Fruit fly (Drosophila melanogaster) whole organism, embryonic: ENCODE data around the gene mRpS11.

Source experiments
- CG10543 ChIP-seq: fragments of 200-800 bp; sonication (Bioruptor generic); optimal IDR thresholded peaks from 3 replicates; lab custom pipeline; 2017; ENCODE audit warnings: missing biosample characterization, mild to moderate bottlenecking, missing genetic modification characterization, moderate library complexity
- CG10654 ChIP-seq: fragments of 200-800 bp; sonication (Bioruptor generic); optimal IDR thresholded peaks from 2 replicates; lab custom pipeline; 2016; ENCODE audit warnings: missing biosample characterization, missing genetic modification characterization
- CG11398 ChIP-seq: fragments of 200-800 bp; sonication (Bioruptor generic); optimal IDR thresholded peaks from 2 replicates; lab custom pipeline; 2016; ENCODE audit warnings: missing biosample characterization, missing genetic modification characterization
- CG15073 ChIP-seq: fragments of 200-800 bp; sonication (Bioruptor generic); optimal IDR thresholded peaks from 2 replicates; lab custom pipeline; 2016; ENCODE audit warnings: missing biosample characterization, missing genetic modification characterization
- CG1529 ChIP-seq: fragments of 200-800 bp; sonication (Bioruptor generic); optimal IDR thresholded peaks from 3 replicates; lab custom pipeline; 2018; ENCODE audit warnings: missing biosample characterization, missing genetic modification characterization
- CG15514 ChIP-seq: fragments of 200-800 bp; sonication (Bioruptor generic); optimal IDR thresholded peaks from 3 replicates; lab custom pipeline; 2017; ENCODE audit warnings: missing biosample characterization, missing genetic modification characterization, mild to moderate bottlenecking, moderate library complexity, missing genetic modification reagents
- CG15696 ChIP-seq: fragments of 200-800 bp; sonication (Bioruptor generic); optimal IDR thresholded peaks from 2 replicates; lab custom pipeline; 2019; ENCODE audit warnings: missing biosample characterization, mild to moderate bottlenecking, missing genetic modification characterization, moderate library complexity
- CG1647 ChIP-seq: fragments of 200-800 bp; sonication (Bioruptor generic); optimal IDR thresholded peaks from 3 replicates; lab custom pipeline; 2016; ENCODE audit warnings: missing biosample characterization, missing genetic modification characterization
- CG16863 ChIP-seq: fragments of 200-800 bp; sonication (Bioruptor generic); optimal IDR thresholded peaks from 3 replicates; lab custom pipeline; 2016; ENCODE audit warnings: missing biosample characterization, missing genetic modification characterization
- CG17612 ChIP-seq: fragments of 200-800 bp; sonication (Bioruptor generic); IDR thresholded peaks from 2 replicates; pipeline ENCODE4 v1.3.6; 2022; ENCODE audit warnings: missing biosample characterization, missing genetic modification characterization
- CG30431 ChIP-seq: fragments of 200-800 bp; sonication (Bioruptor generic); optimal IDR thresholded peaks from 2 replicates; lab custom pipeline; 2017; ENCODE audit warnings: missing biosample characterization, missing genetic modification characterization
- CG3065 ChIP-seq: fragments of 200-800 bp; sonication (Bioruptor generic); optimal IDR thresholded peaks from 2 replicates; lab custom pipeline; 2016; ENCODE audit warnings: missing biosample characterization, missing genetic modification characterization
- CG31365 ChIP-seq: fragments of 200-800 bp; sonication (Bioruptor generic); optimal IDR thresholded peaks from 2 replicates; lab custom pipeline; 2018; ENCODE audit warnings: missing biosample characterization, mild to moderate bottlenecking, missing genetic modification characterization
- CG32532 ChIP-seq: fragments of 200-800 bp; sonication (Bioruptor generic); IDR thresholded peaks from 2 replicates; pipeline ENCODE4 v1.3.6; 2022; ENCODE audit warnings: missing biosample characterization, missing genetic modification characterization
- CG4282 ChIP-seq: fragments of 200-800 bp; sonication (Bioruptor generic); optimal IDR thresholded peaks from 2 replicates; lab custom pipeline; 2016; ENCODE audit warnings: missing biosample characterization, missing genetic modification characterization
- CG5953 ChIP-seq: fragments of 200-800 bp; sonication (Bioruptor generic); IDR thresholded peaks from 2 replicates; pipeline ENCODE4 v1.3.6; 2022; ENCODE audit warnings: missing biosample characterization, missing genetic modification characterization
- CG8281 ChIP-seq: fragments of 200-800 bp; sonication (Bioruptor generic); optimal IDR thresholded peaks from 2 replicates; lab custom pipeline; 2018; ENCODE audit warnings: missing biosample characterization, mild to moderate bottlenecking, missing genetic modification characterization, moderate library complexity
- Dad ChIP-seq: fragments of 200-800 bp; sonication (Bioruptor generic); optimal IDR thresholded peaks from 3 replicates; lab custom pipeline; 2016; ENCODE audit warnings: missing biosample characterization, missing genetic modification characterization
- Elba2 ChIP-seq: fragments of 200-800 bp; sonication (Bioruptor generic); optimal IDR thresholded peaks from 3 replicates; lab custom pipeline; 2016; ENCODE audit warnings: missing biosample characterization, missing genetic modification characterization
- HHEX ChIP-seq: fragments of 200-800 bp; sonication (Bioruptor generic); optimal IDR thresholded peaks from 3 replicates; lab custom pipeline; 2017; ENCODE audit warnings: missing biosample characterization, mild to moderate bottlenecking, missing genetic modification characterization, missing genetic modification reagents
- Hr78 ChIP-seq, 2 experiments: fragments of 200-800 bp in 1 of 2; fragments of >200 bp in 1 of 2; sonication (Bioruptor generic) in 1 of 2; optimal IDR thresholded peaks; 2 replicates each; lab custom pipeline; 2017 to 2019; ENCODE audit warnings: missing biosample characterization in 2 of 2, missing genetic modification characterization in 2 of 2, mild to moderate bottlenecking in 1 of 2, moderate library complexity in 1 of 2
- Kr ChIP-seq: fragments of 200-800 bp; sonication (Bioruptor generic); optimal IDR thresholded peaks from 2 replicates; lab custom pipeline; 2017; ENCODE audit warnings: missing biosample characterization, mild to moderate bottlenecking, missing genetic modification characterization
- Max ChIP-seq: fragments of 200-800 bp; sonication (Bioruptor generic); optimal IDR thresholded peaks from 2 replicates; lab custom pipeline; 2016; ENCODE audit warnings: missing biosample characterization, mild to moderate bottlenecking, missing genetic modification characterization
- Mrtf ChIP-seq: fragments of 200-800 bp; sonication (Bioruptor generic); IDR thresholded peaks from 3 replicates; pipeline ENCODE4 v1.3.6; 2022; ENCODE audit warnings: missing biosample characterization, missing genetic modification characterization
- Rfx ChIP-seq: fragments of 200-800 bp; sonication (Bioruptor generic); IDR thresholded peaks from 2 replicates; pipeline ENCODE4 v1.3.6; 2022; ENCODE audit warnings: missing biosample characterization, missing genetic modification characterization
- Six4 ChIP-seq: fragments of 200-800 bp; sonication (Bioruptor generic); optimal IDR thresholded peaks from 2 replicates; lab custom pipeline; 2016; ENCODE audit warnings: missing biosample characterization, missing genetic modification characterization
- Sox102F ChIP-seq: fragments of 200-800 bp; sonication (Bioruptor generic); optimal IDR thresholded peaks from 2 replicates; lab custom pipeline; 2018; ENCODE audit warnings: missing biosample characterization, mild to moderate bottlenecking, missing genetic modification characterization, moderate library complexity
- Sry-δ ChIP-seq: fragments of 200-800 bp; sonication (Bioruptor generic); optimal IDR thresholded peaks from 2 replicates; lab custom pipeline; 2016; ENCODE audit warnings: missing biosample characterization, missing genetic modification characterization
- Ssrp ChIP-seq: fragments of 200-800 bp; sonication (Bioruptor generic); optimal IDR thresholded peaks from 2 replicates; lab custom pipeline; 2018; ENCODE audit warnings: missing biosample characterization, mild to moderate bottlenecking, missing genetic modification characterization, moderate library complexity
- ase ChIP-seq: fragments of 200-800 bp; sonication (Bioruptor generic); IDR thresholded peaks from 3 replicates; pipeline ENCODE4 v1.3.6; 2022; ENCODE audit warnings: missing biosample characterization, missing genetic modification characterization
- ato ChIP-seq: fragments of 200-800 bp; sonication (Bioruptor generic); IDR thresholded peaks from 2 replicates; pipeline ENCODE4 v1.3.6; 2022; ENCODE audit warnings: missing biosample characterization, missing genetic modification characterization; ENCODE audit not compliant: partially characterized antibody
- bab2 ChIP-seq: fragments of 200-800 bp; sonication (Bioruptor generic); optimal IDR thresholded peaks from 2 replicates; lab custom pipeline; 2016; ENCODE audit warnings: missing biosample characterization, missing genetic modification characterization
- br ChIP-seq: fragments of >200 bp; optimal IDR thresholded peaks from 2 replicates; lab custom pipeline; 2017
- cwo ChIP-seq: fragments of 200-800 bp; sonication (Bioruptor generic); optimal IDR thresholded peaks from 3 replicates; lab custom pipeline; 2017; ENCODE audit warnings: missing biosample characterization, missing genetic modification characterization, mild to moderate bottlenecking, moderate library complexity, missing genetic modification reagents
- danr ChIP-seq: fragments of 200-800 bp; sonication (Bioruptor generic); IDR thresholded peaks from 2 replicates; pipeline ENCODE4 v1.3.6; 2022; ENCODE audit warnings: missing biosample characterization, missing genetic modification characterization
- eyg ChIP-seq: fragments of 200-800 bp; sonication (Bioruptor generic); optimal IDR thresholded peaks from 3 replicates; lab custom pipeline; 2016; ENCODE audit warnings: missing biosample characterization, missing genetic modification characterization
- klu ChIP-seq: fragments of 200-800 bp; sonication (Bioruptor generic); IDR thresholded peaks from 2 replicates; pipeline ENCODE4 v1.3.6; 2022; ENCODE audit warnings: missing biosample characterization, missing genetic modification characterization
- lilli ChIP-seq: fragments of 200-800 bp; sonication (Bioruptor generic); optimal IDR thresholded peaks from 3 replicates; lab custom pipeline; 2016; ENCODE audit warnings: missing biosample characterization, missing genetic modification characterization
- mam ChIP-seq: fragments of 200-800 bp; sonication (Bioruptor generic); optimal IDR thresholded peaks from 3 replicates; lab custom pipeline; 2016; ENCODE audit warnings: missing biosample characterization, missing genetic modification characterization
- nau ChIP-seq: fragments of 200-800 bp; sonication (Bioruptor generic); optimal IDR thresholded peaks from 3 replicates; lab custom pipeline; 2017; ENCODE audit warnings: missing biosample characterization, mild to moderate bottlenecking, missing genetic modification characterization, missing genetic modification reagents
- org-1 ChIP-seq: fragments of 200-800 bp; sonication (Bioruptor generic); optimal IDR thresholded peaks from 2 replicates; lab custom pipeline; 2017; ENCODE audit warnings: missing biosample characterization, missing genetic modification characterization
- pb ChIP-seq: fragments of 200-800 bp; sonication (Bioruptor generic); optimal IDR thresholded peaks from 3 replicates; lab custom pipeline; 2016; ENCODE audit warnings: missing biosample characterization, missing genetic modification characterization
- row ChIP-seq: fragments of 200-800 bp; sonication (Bioruptor generic); IDR thresholded peaks from 3 replicates; pipeline ENCODE4 v1.3.6; 2022; ENCODE audit warnings: missing biosample characterization, missing genetic modification characterization
- sd ChIP-seq: fragments of 200-800 bp; sonication (Bioruptor generic); optimal IDR thresholded peaks from 3 replicates; lab custom pipeline; 2018; ENCODE audit warnings: missing biosample characterization, mild to moderate bottlenecking, missing genetic modification characterization, moderate library complexity
- sisA ChIP-seq: fragments of 200-800 bp; sonication (Bioruptor generic); IDR thresholded peaks from 2 replicates; pipeline ENCODE4 v1.3.6; 2022; ENCODE audit warnings: missing biosample characterization, missing genetic modification characterization
- slp2 ChIP-seq: fragments of 200-800 bp; sonication (Bioruptor generic); optimal IDR thresholded peaks from 2 replicates; lab custom pipeline; 2016; ENCODE audit warnings: missing biosample characterization, missing genetic modification characterization
- sr ChIP-seq: fragments of 200-800 bp; sonication (Bioruptor generic); IDR thresholded peaks from 3 replicates; pipeline ENCODE4 v1.3.6; 2022; ENCODE audit warnings: missing biosample characterization, missing genetic modification characterization

Gene mRpS11

dm6 chr3R:17060244-17060664 is 12.3 kb upstream of the mRpS11 start (continued):
- TF ChIP-seq row (GFP tag; lab: Robert Waterston, UW) (peak; percentile 61), slp2 (peak; percentile 16), sd (tag; lab: Kevin White, UChicago) (no peak), ase (GFP tag; lab: Robert Waterston, UW) (no peak), Dad (peak; percentile 67), Ssrp (peak; percentile 66), CG8281 (tag; lab: Kevin White, UChicago) (no peak), klu (GFP tag; lab: Robert Waterston, UW) (no peak), bab2 (GFP tag; lab: Kevin White, UChicago) (peak; percentile 1), CG15514 (no peak), CG11398 (peak; percentile 42), CG1647 (no peak), Six4 (GFP tag; lab: Kevin White, UChicago) (peak; percentile 47), CG15696 (tag; lab: Kevin White, UChicago) (peak; percentile 51), pb (no peak), HHEX (GFP tag; lab: Kevin White, UChicago) (peak; percentile 8), Sox102F (GFP tag; lab: Kevin White, UChicago) (peak; percentile 69), danr (GFP tag; lab: Robert Waterston, UW) (no peak), Elba2 (no peak), CG15073 (GFP tag; lab: Kevin White, UChicago) (no peak), CG17612 (no peak), CG3065 (GFP tag; lab: Kevin White, UChicago) (no peak), CG32532 (no peak), lilli (GFP tag; lab: Kevin White, UChicago) (peak; percentile 26), CG31365 (tag; lab: Kevin White, UChicago) (no peak), Kr (GFP tag; lab: Kevin White, UChicago) (no peak), CG10543 (GFP tag; lab: Kevin White, UChicago) (no peak), CG4282 (GFP tag; lab: Kevin White, UChicago) (no peak), br (lab: Kevin White, UChicago) (no peak), CG5953 (GFP tag; lab: Robert Waterston, UW) (no peak), Hr78 (GFP tag; optimal IDR thresholded peaks at IDR 0.05; lab: Kevin White, UChicago) (peak in 1 of 2 experiments; percentile 5), CG1529 (GFP tag; lab: Kevin White, UChicago) (peak; percentile 46), nau (GFP tag; lab: Kevin White, UChicago) (peak; percentile 35), eyg (GFP tag; lab: Kevin White, UChicago) (no peak), CG10654 (peak; percentile 46), sisA (GFP tag; lab: Robert Waterston, UW) (0 out of 2 replicates have a peak, but pooled peaks have one; percentile 10), mam (GFP tag; lab: Kevin White, UChicago) (peak; percentile 48), Rfx (GFP tag; lab: Robert Waterston, UW) (peak; percentile 9; the same call in 1 of the 2 replicates), org-1 (GFP tag; lab: Kevin White, UChicago) (peak; percentile 41), Sry-δ (no peak), CG16863 (peak; percentile 44), CG30431 (GFP tag; lab: Kevin White, UChicago) (no peak), ato (no peak), cwo (GFP tag; lab: Kevin White, UChicago) (no peak), sr (no peak), Mrtf (GFP tag; lab: Robert Waterston, UW) (no peak), Max (GFP tag; lab: Kevin White, UChicago) (peak; percentile 56)
- TF ChIP-seq, all 482 proteins: peak for 172
